Worm (Caenorhabditis elegans) whole organism, early embryonic: ENCODE data around the gene hpo-10.

ENCODE experiments used
- F13C5.2 ChIP-seq: sonication (generic microtip); optimal IDR thresholded peaks from 2 replicates; lab custom pipeline; 2017; ENCODE audit warnings: mild to moderate bottlenecking, missing genetic modification characterization, inconsistent platforms, missing compliant biosample characterization
- ama-1 ChIP-seq: fragments of 150-350 bp; optimal IDR thresholded peaks from 2 replicates; lab custom pipeline; 2014
- ceh-13 ChIP-seq: fragments of 200-800 bp; sonication (Bioruptor generic); optimal IDR thresholded peaks from 2 replicates; lab custom pipeline; 2018; ENCODE audit warnings: mild to moderate bottlenecking, missing genetic modification characterization, missing compliant biosample characterization
- ceh-36 ChIP-seq: sonication (generic microtip); optimal IDR thresholded peaks from 2 replicates; lab custom pipeline; 2016; ENCODE audit warnings: missing genetic modification characterization, inconsistent platforms, missing compliant biosample characterization
- hmbx-1 ChIP-seq: sonication (generic microtip); optimal IDR thresholded peaks from 2 replicates; lab custom pipeline; 2016; ENCODE audit warnings: mild to moderate bottlenecking, missing genetic modification characterization, missing compliant biosample characterization
- sea-1 ChIP-seq: fragments of 200-800 bp; sonication (Bioruptor generic); conservative IDR thresholded peaks from 2 replicates; pipeline ENCODE4 v1.3.6; 2022; ENCODE audit warnings: missing genetic modification characterization, missing compliant biosample characterization

DNA sequence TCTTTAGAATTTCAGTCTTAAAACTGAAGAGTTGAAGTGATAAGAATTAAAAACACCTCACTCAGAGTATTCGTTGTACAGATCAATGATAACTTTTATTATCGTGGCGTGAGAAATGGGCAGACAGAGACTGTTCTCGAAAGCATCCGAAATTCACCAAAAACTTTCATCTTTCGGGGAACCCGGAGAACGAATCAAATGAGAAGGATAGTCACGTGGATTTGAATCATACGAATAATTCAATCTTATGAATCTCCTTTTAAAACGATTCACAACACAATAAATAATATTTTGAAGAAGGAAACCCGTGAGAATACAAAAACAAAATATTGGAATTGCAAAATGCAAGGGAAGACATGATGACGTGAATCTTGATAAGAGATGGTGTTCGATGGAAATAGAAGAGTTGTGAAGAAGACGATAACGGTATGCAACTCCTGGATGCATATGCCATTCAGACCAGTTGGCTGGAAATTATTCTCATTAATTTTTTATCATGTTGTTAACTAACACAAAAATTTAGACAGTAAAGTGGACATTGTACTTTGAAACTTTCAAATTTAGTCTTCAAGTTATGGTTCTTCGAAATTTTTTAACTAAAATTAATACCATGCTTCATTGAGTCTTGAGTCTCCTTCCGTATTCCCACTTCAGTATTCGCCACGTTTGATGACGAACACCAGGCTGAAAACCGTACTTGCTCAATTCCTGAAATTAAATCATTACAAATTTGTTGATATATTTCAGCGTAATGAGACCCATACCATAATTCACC lies 2.2 kb upstream of the hpo-10 start:
- TF ChIP-seq ceh-13 (GFP tag; lab: Kevin White, UChicago), result no peak
- no peak for TF ChIP-seq ceh-36 (tag; lab: Kevin White, UChicago)
- no peak for TF ChIP-seq hmbx-1
- TF ChIP-seq ama-1 (lab: Kevin White, UChicago), result no peak
- TF ChIP-seq F13C5.2 (tag; lab: Kevin White, UChicago), result no peak
- no peak for TF ChIP-seq sea-1 (GFP tag; lab: Robert Waterston, UW)
